Worm (Caenorhabditis elegans): ENCODE results near the gene srh-123.

The srh-123 gene

ce11 chrV:17471564-17471963, 2.2 kb upstream of the srh-123 start, which contains the start of gene srh-235:
Gene srh-235 (minus strand): TSS chrV:17471664.
- TF ChIP-seq sox-4 (tag; optimal IDR thresholded peaks at IDR 0.05), result no peak
- TF ChIP-seq fkh-10 (GFP tag; optimal IDR thresholded peaks at IDR 0.05), result no peak
- TF ChIP-seq ztf-16 (tag; optimal IDR thresholded peaks at IDR 0.05), result no peak
- TF ChIP-seq lin-11 (tag; optimal IDR thresholded peaks at IDR 0.05), result no peak
- TF ChIP-seq hlh-30 (tag; optimal IDR thresholded peaks at IDR 0.05; ENCODE audit: insufficient read depth), result no peak
- TF ChIP-seq C38D4.7 (GFP tag; optimal IDR thresholded peaks at IDR 0.05), result no peak
- no peak for TF ChIP-seq Y22D7AL.16 (tag; optimal IDR thresholded peaks at IDR 0.05)
- no peak for TF ChIP-seq npax-4 (tag; optimal IDR thresholded peaks at IDR 0.05)
- TF ChIP-seq pat-9 (tag; optimal IDR thresholded peaks at IDR 0.05), result no peak
- no peak for TF ChIP-seq pag-3 (tag; optimal IDR thresholded peaks at IDR 0.05; ENCODE audit: borderline replicate concordance)
- TF ChIP-seq ceh-14 (tag; optimal IDR thresholded peaks at IDR 0.05), result no peak
- no peak for TF ChIP-seq dmd-4 (tag; optimal IDR thresholded peaks at IDR 0.05; ENCODE audit: borderline replicate concordance)
- no peak for TF ChIP-seq nhr-11 (tag; optimal IDR thresholded peaks at IDR 0.05)
- TF ChIP-seq ceh-2 (tag; optimal IDR thresholded peaks at IDR 0.05), result no peak
- no peak for TF ChIP-seq nfya-1 (tag; optimal IDR thresholded peaks at IDR 0.05)
- TF ChIP-seq che-1 (tag; optimal IDR thresholded peaks at IDR 0.05), result no peak
- TF ChIP-seq pax-1 (tag; optimal IDR thresholded peaks at IDR 0.05), result no peak
- TF ChIP-seq elt-4 (tag; optimal IDR thresholded peaks at IDR 0.05), result no peak
- TF ChIP-seq eyg-1 (tag; optimal IDR thresholded peaks at IDR 0.05), result no peak
- no peak for TF ChIP-seq hlh-15 (tag; optimal IDR thresholded peaks at IDR 0.05)

ce11 chrV:17476490-17476889, 2.7 kb downstream of the srh-123 start, which contains the start of gene srbc-61:
Gene srbc-61 (plus strand): TSS chrV:17476790.
- TF ChIP-seq ztf-16 (tag; optimal IDR thresholded peaks at IDR 0.05), result no peak
- TF ChIP-seq ceh-14 (tag; optimal IDR thresholded peaks at IDR 0.05), result no peak
- no peak for TF ChIP-seq pqm-1 (tag; optimal IDR thresholded peaks at IDR 0.05)
- TF ChIP-seq sox-2 (GFP tag; IDR thresholded peaks at IDR 0.05), result no peak
- no peak for TF ChIP-seq pha-2 (tag; optimal IDR thresholded peaks at IDR 0.05)
- TF ChIP-seq pros-1 (tag; optimal IDR thresholded peaks at IDR 0.05), result no peak
- no peak for TF ChIP-seq ceh-22 (tag; optimal IDR thresholded peaks at IDR 0.05)
- TF ChIP-seq zip-5 (tag; optimal IDR thresholded peaks at IDR 0.05), result no peak
- no peak for TF ChIP-seq unc-42 (tag; optimal IDR thresholded peaks at IDR 0.05)
- TF ChIP-seq ama-1 (optimal IDR thresholded peaks at IDR 0.05), result no peak
- no peak for TF ChIP-seq dve-1 (tag; optimal IDR thresholded peaks at IDR 0.05)

ce11 chrV:17485078-17485477, 11.3 kb downstream of the srh-123 start, which contains the start of gene srh-111:
Gene srh-111 (minus strand): TSS chrV:17485178.
- TF ChIP-seq ceh-24 (tag; optimal IDR thresholded peaks at IDR 0.05), result no peak
- no peak for TF ChIP-seq dmd-4 (tag; optimal IDR thresholded peaks at IDR 0.05; ENCODE audit: borderline replicate concordance)
- TF ChIP-seq lim-6 (tag; optimal IDR thresholded peaks at IDR 0.05), result no peak

ce11 chrV:17486034-17486433, 12.2 kb downstream of the srh-123 start, which contains the start of gene scl-24:
Gene scl-24 (plus strand): TSS chrV:17486334.
- no peak for TF ChIP-seq ref-2 (tag; optimal IDR thresholded peaks at IDR 0.05)
- no peak for TF ChIP-seq ahr-1 (tag; optimal IDR thresholded peaks at IDR 0.05)
- no peak for TF ChIP-seq rnt-1 (tag; optimal IDR thresholded peaks at IDR 0.05)
- no peak for TF ChIP-seq ets-4 (tag; optimal IDR thresholded peaks at IDR 0.05)
- TF ChIP-seq hlh-6 (tag; optimal IDR thresholded peaks at IDR 0.05), result no peak
- TF ChIP-seq dmd-4 (tag; optimal IDR thresholded peaks at IDR 0.05; ENCODE audit: borderline replicate concordance), result no peak
- no peak for TF ChIP-seq fkh-6 (tag; optimal IDR thresholded peaks at IDR 0.05)
- TF ChIP-seq fax-1 (tag; optimal IDR thresholded peaks at IDR 0.05), result no peak
- no peak for TF ChIP-seq unc-86 (tag; optimal IDR thresholded peaks at IDR 0.05)
- TF ChIP-seq zip-5 (tag; optimal IDR thresholded peaks at IDR 0.05), result no peak
- no peak for TF ChIP-seq ceh-22 (tag; optimal IDR thresholded peaks at IDR 0.05)
- TF ChIP-seq fkh-10 (GFP tag; optimal IDR thresholded peaks at IDR 0.05), result no peak
- TF ChIP-seq sox-2 (GFP tag; IDR thresholded peaks at IDR 0.05), result no peak
- TF ChIP-seq ttx-3 (tag; optimal IDR thresholded peaks at IDR 0.05), result no peak
- TF ChIP-seq lin-11 (tag; optimal IDR thresholded peaks at IDR 0.05), result no peak
- TF ChIP-seq pax-1 (tag; optimal IDR thresholded peaks at IDR 0.05), result no peak
- no peak for TF ChIP-seq ztf-16 (tag; optimal IDR thresholded peaks at IDR 0.05)
- TF ChIP-seq pat-9 (tag; optimal IDR thresholded peaks at IDR 0.05), result no peak
- no peak for TF ChIP-seq F13H6.1 (tag; optimal IDR thresholded peaks at IDR 0.05)
- TF ChIP-seq elt-2 (tag; optimal IDR thresholded peaks at IDR 0.05), result no peak
